Fruit fly (Drosophila melanogaster) whole organism, prepupa: ENCODE data around the gene CG13970.

Source experiments
- Blimp-1 ChIP-seq: fragments of 200-800 bp; sonication (Bioruptor generic); optimal IDR thresholded peaks from 3 replicates; lab custom pipeline; 2017; ENCODE audit warnings: missing biosample characterization, missing genetic modification characterization, mild to moderate bottlenecking, moderate library complexity, missing genetic modification reagents
- CG10631 ChIP-seq: fragments of 200-800 bp; sonication (Bioruptor generic); optimal IDR thresholded peaks from 2 replicates; lab custom pipeline; 2016; ENCODE audit warnings: missing biosample characterization, missing genetic modification characterization
- CG10669 ChIP-seq: fragments of 200-800 bp; sonication (Bioruptor generic); optimal IDR thresholded peaks from 3 replicates; lab custom pipeline; 2018; ENCODE audit warnings: missing biosample characterization, mild to moderate bottlenecking, missing genetic modification characterization, moderate library complexity
- CG11294 ChIP-seq: fragments of 200-800 bp; sonication (Bioruptor generic); IDR thresholded peaks from 2 replicates; pipeline ENCODE4 v1.3.6; 2022; ENCODE audit warnings: missing biosample characterization, missing genetic modification characterization
- CG11762 ChIP-seq: fragments of 200-800 bp; sonication (Bioruptor generic); optimal IDR thresholded peaks from 3 replicates; lab custom pipeline; 2016; ENCODE audit warnings: missing biosample characterization, missing genetic modification characterization; ENCODE audit not compliant: insufficient read depth
- CG16779 ChIP-seq: fragments of 200-800 bp; sonication (Bioruptor generic); optimal IDR thresholded peaks from 3 replicates; lab custom pipeline; 2017; ENCODE audit warnings: missing biosample characterization, mild to moderate bottlenecking, missing genetic modification characterization
- CG3032 ChIP-seq: fragments of 200-800 bp; optimal IDR thresholded peaks from 2 replicates; lab custom pipeline; 2019; ENCODE audit warnings: missing biosample characterization, mild to moderate bottlenecking, missing genetic modification characterization, moderate library complexity
- CG31627 ChIP-seq: fragments of 200-800 bp; sonication (Bioruptor generic); optimal IDR thresholded peaks from 3 replicates; lab custom pipeline; 2016; ENCODE audit warnings: missing biosample characterization, missing genetic modification characterization
- CG34406 ChIP-seq: fragments of 200-800 bp; sonication (Bioruptor generic); optimal IDR thresholded peaks from 3 replicates; lab custom pipeline; 2016; ENCODE audit warnings: missing biosample characterization, missing genetic modification characterization
- CG3919 ChIP-seq: fragments of 200-800 bp; sonication (Bioruptor generic); optimal IDR thresholded peaks from 3 replicates; lab custom pipeline; 2016; ENCODE audit warnings: missing biosample characterization, missing genetic modification characterization
- CG4318 ChIP-seq: fragments of 200-800 bp; sonication (Bioruptor generic); optimal IDR thresholded peaks from 3 replicates; lab custom pipeline; 2017; ENCODE audit warnings: missing biosample characterization, mild to moderate bottlenecking, missing genetic modification characterization
- CG6163 ChIP-seq: fragments of 200-800 bp; sonication (Bioruptor generic); IDR thresholded peaks from 3 replicates; pipeline ENCODE4 v1.3.6; 2022; ENCODE audit warnings: missing biosample characterization, missing genetic modification characterization
- CG6276 ChIP-seq: fragments of 200-800 bp; sonication (Bioruptor generic); optimal IDR thresholded peaks from 2 replicates; lab custom pipeline; 2017; ENCODE audit warnings: missing biosample characterization, mild to moderate bottlenecking, missing genetic modification characterization
- CG6792 ChIP-seq: fragments of 200-800 bp; sonication (Bioruptor generic); optimal IDR thresholded peaks from 3 replicates; lab custom pipeline; 2016; ENCODE audit warnings: missing biosample characterization, missing genetic modification characterization
- CG6808 ChIP-seq: fragments of 200-800 bp; sonication (Bioruptor generic); optimal IDR thresholded peaks from 3 replicates; lab custom pipeline; 2017; ENCODE audit warnings: missing biosample characterization, missing genetic modification characterization, mild to moderate bottlenecking, moderate library complexity, missing genetic modification reagents
- CG6854 ChIP-seq: fragments of 200-800 bp; sonication (Bioruptor generic); optimal IDR thresholded peaks from 2 replicates; lab custom pipeline; 2017; ENCODE audit warnings: missing biosample characterization, mild to moderate bottlenecking, missing genetic modification characterization
- CG8119 ChIP-seq: fragments of 200-800 bp; sonication (Bioruptor generic); IDR thresholded peaks from 3 replicates; pipeline ENCODE4 v1.3.6; 2022; ENCODE audit warnings: missing biosample characterization, missing genetic modification characterization
- CG8319 ChIP-seq: fragments of 200-800 bp; sonication (Bioruptor generic); optimal IDR thresholded peaks from 3 replicates; lab custom pipeline; 2016; ENCODE audit warnings: missing biosample characterization, missing genetic modification characterization
- CG8632 ChIP-seq: fragments of 200-800 bp; sonication (Bioruptor generic); optimal IDR thresholded peaks from 3 replicates; lab custom pipeline; 2016; ENCODE audit warnings: missing biosample characterization, missing genetic modification characterization
- CG9139 ChIP-seq: fragments of 200-800 bp; sonication (Bioruptor generic); optimal IDR thresholded peaks from 3 replicates; lab custom pipeline; 2017; ENCODE audit warnings: missing biosample characterization, mild to moderate bottlenecking, missing genetic modification characterization
- Eip75B ChIP-seq: fragments of 200-800 bp; sonication (Bioruptor generic); optimal IDR thresholded peaks from 3 replicates; lab custom pipeline; 2016; ENCODE audit warnings: missing biosample characterization, missing genetic modification characterization
- Eip78C ChIP-seq: fragments of 200-800 bp; sonication (Bioruptor generic); peaks from one replicate; lab custom pipeline; 2016; ENCODE audit warnings: missing biosample characterization, missing genetic modification characterization
- Eip93F ChIP-seq: fragments of 200-800 bp; sonication (Bioruptor generic); optimal IDR thresholded peaks from 2 replicates; lab custom pipeline; 2016; ENCODE audit warnings: missing biosample characterization, mild to moderate bottlenecking, missing genetic modification characterization
- Ets21C ChIP-seq: fragments of 200-800 bp; sonication (Bioruptor generic); optimal IDR thresholded peaks from 3 replicates; lab custom pipeline; 2016; ENCODE audit warnings: missing biosample characterization, missing genetic modification characterization
- Gug ChIP-seq: fragments of 200-800 bp; sonication (Bioruptor generic); IDR thresholded peaks from 2 replicates; pipeline ENCODE4 v1.3.6; 2022; ENCODE audit warnings: missing biosample characterization, missing genetic modification characterization
- Hr38 ChIP-seq: sonication (Bioruptor generic); optimal IDR thresholded peaks from 2 replicates; lab custom pipeline; 2016; ENCODE audit warnings: missing biosample characterization, missing genetic modification characterization
- Lpt ChIP-seq: fragments of 200-800 bp; sonication (Bioruptor generic); optimal IDR thresholded peaks from 3 replicates; lab custom pipeline; 2016; ENCODE audit warnings: missing biosample characterization, missing genetic modification characterization
- Met ChIP-seq: fragments of 200-800 bp; sonication (Bioruptor generic); optimal IDR thresholded peaks from 3 replicates; lab custom pipeline; 2016; ENCODE audit warnings: missing biosample characterization, missing genetic modification characterization
- OdsH ChIP-seq: fragments of 200-800 bp; sonication (Bioruptor generic); optimal IDR thresholded peaks from 3 replicates; lab custom pipeline; 2016; ENCODE audit warnings: missing biosample characterization, missing genetic modification characterization
- Smox ChIP-seq: fragments of 200-800 bp; sonication (Bioruptor generic); optimal IDR thresholded peaks from 3 replicates; lab custom pipeline; 2016; ENCODE audit warnings: missing biosample characterization, missing genetic modification characterization
- Sox102F ChIP-seq: fragments of 200-800 bp; sonication (Bioruptor generic); optimal IDR thresholded peaks from 2 replicates; lab custom pipeline; 2016; ENCODE audit warnings: missing biosample characterization, mild to moderate bottlenecking, missing genetic modification characterization
- Sox14 ChIP-seq: fragments of 200-800 bp; sonication (Bioruptor generic); optimal IDR thresholded peaks from 3 replicates; lab custom pipeline; 2016; ENCODE audit warnings: missing biosample characterization, missing genetic modification characterization
- Sox15 ChIP-seq: fragments of 200-800 bp; sonication (Bioruptor generic); optimal IDR thresholded peaks from 3 replicates; lab custom pipeline; 2016; ENCODE audit warnings: missing biosample characterization, missing genetic modification characterization
- cyc ChIP-seq: fragments of 200-800 bp; sonication (Bioruptor generic); optimal IDR thresholded peaks from 3 replicates; lab custom pipeline; 2016; ENCODE audit warnings: missing biosample characterization, missing genetic modification characterization
- dac ChIP-seq: fragments of 200-800 bp; sonication (Bioruptor generic); optimal IDR thresholded peaks from 2 replicates; lab custom pipeline; 2017; ENCODE audit warnings: missing biosample characterization, mild to moderate bottlenecking, missing genetic modification characterization
- eg ChIP-seq: fragments of 200-800 bp; sonication (Bioruptor generic); IDR thresholded peaks from 3 replicates; pipeline ENCODE4 v1.3.6; 2022; ENCODE audit warnings: missing biosample characterization, missing genetic modification characterization
- esn ChIP-seq: fragments of 200-800 bp; sonication (Bioruptor generic); optimal IDR thresholded peaks from 2 replicates; lab custom pipeline; 2016; ENCODE audit warnings: missing biosample characterization, mild to moderate bottlenecking, missing genetic modification characterization, moderate library complexity
- fd85E ChIP-seq: fragments of 200-800 bp; sonication (Bioruptor generic); optimal IDR thresholded peaks from 3 replicates; lab custom pipeline; 2016; ENCODE audit warnings: missing biosample characterization, missing genetic modification characterization
- fkh ChIP-seq: fragments of 200-800 bp; sonication (Bioruptor generic); optimal IDR thresholded peaks from 3 replicates; lab custom pipeline; 2017; ENCODE audit warnings: missing biosample characterization, mild to moderate bottlenecking, missing genetic modification characterization, moderate library complexity
- lz ChIP-seq: fragments of 200-800 bp; sonication (Bioruptor generic); optimal IDR thresholded peaks from 3 replicates; lab custom pipeline; 2016; ENCODE audit warnings: missing biosample characterization, missing genetic modification characterization
- pdm3 ChIP-seq: fragments of 200-800 bp; sonication (Bioruptor generic); optimal IDR thresholded peaks from 3 replicates; lab custom pipeline; 2016; ENCODE audit warnings: missing biosample characterization, missing genetic modification characterization
- salr ChIP-seq, 2 experiments: fragments of 200-800 bp; sonication (Bioruptor generic); optimal IDR thresholded peaks; 3 replicates each; lab custom pipeline; 2016 to 2018; ENCODE audit warnings: missing biosample characterization in 2 of 2, missing genetic modification characterization in 2 of 2, mild to moderate bottlenecking in 1 of 2
- spab ChIP-seq: fragments of 200-800 bp; sonication (Bioruptor generic); optimal IDR thresholded peaks from 2 replicates; lab custom pipeline; 2017; ENCODE audit warnings: missing biosample characterization, mild to moderate bottlenecking, missing genetic modification characterization, missing genetic modification reagents
- svp ChIP-seq: fragments of 200-800 bp; sonication (Bioruptor generic); peaks from one replicate; lab custom pipeline; 2016; ENCODE audit warnings: missing biosample characterization, missing genetic modification characterization
- topi ChIP-seq: fragments of 200-800 bp; sonication (Bioruptor generic); optimal IDR thresholded peaks from 3 replicates; lab custom pipeline; 2016; ENCODE audit warnings: missing biosample characterization, missing genetic modification characterization
- vri ChIP-seq: fragments of 200-800 bp; sonication (Bioruptor generic); optimal IDR thresholded peaks from 3 replicates; lab custom pipeline; 2016; ENCODE audit warnings: missing biosample characterization, mild to moderate bottlenecking, missing genetic modification characterization

Gene CG13970

dm6 chr2L:20104050-20104449, at the start of gene CG13970:
TSS of gene CG13970 (minus strand) at chr2L:20104150.
- TF ChIP-seq CG8119 (GFP tag; lab: Robert Waterston, UW): no peak
- no peak for TF ChIP-seq lz (GFP tag; lab: Kevin White, UChicago)
- TF ChIP-seq dac (GFP tag; lab: Kevin White, UChicago): no peak
- TF ChIP-seq Sox15 (GFP tag; lab: Kevin White, UChicago): no peak
- TF ChIP-seq CG6854 (GFP tag; lab: Kevin White, UChicago): no peak
- TF ChIP-seq Eip75B (GFP tag; lab: Kevin White, UChicago): no peak
- TF ChIP-seq CG8632: no peak
- no peak for TF ChIP-seq Eip93F (GFP tag; lab: Kevin White, UChicago)
- no peak for TF ChIP-seq CG3032
- no peak for TF ChIP-seq CG16779
- TF ChIP-seq CG34406: no peak
- no peak for TF ChIP-seq CG6792
- no peak for TF ChIP-seq topi
- TF ChIP-seq CG8319 (GFP tag; lab: Kevin White, UChicago): no peak
- no peak for TF ChIP-seq CG6808 (GFP tag; lab: Kevin White, UChicago)
- TF ChIP-seq Met: no peak
- TF ChIP-seq Smox (GFP tag; lab: Kevin White, UChicago): no peak
- TF ChIP-seq spab (GFP tag; lab: Kevin White, UChicago): no peak

- peak; percentile 47 for TF ChIP-seq Eip78C (GFP tag; lab: Kevin White, UChicago)
- TF ChIP-seq CG3919 (GFP tag; lab: Kevin White, UChicago): no peak
- TF ChIP-seq eg (GFP tag; lab: Robert Waterston, UW): peak; percentile 32; the same call in 1 of the 3 replicates
- TF ChIP-seq Gug (GFP tag; lab: Robert Waterston, UW): no peak
- peak; percentile 13 for TF ChIP-seq svp
Observed at dm6 chr2L:20148368-20148767, 44.4 kb upstream of the CG13970 start.

DNA sequence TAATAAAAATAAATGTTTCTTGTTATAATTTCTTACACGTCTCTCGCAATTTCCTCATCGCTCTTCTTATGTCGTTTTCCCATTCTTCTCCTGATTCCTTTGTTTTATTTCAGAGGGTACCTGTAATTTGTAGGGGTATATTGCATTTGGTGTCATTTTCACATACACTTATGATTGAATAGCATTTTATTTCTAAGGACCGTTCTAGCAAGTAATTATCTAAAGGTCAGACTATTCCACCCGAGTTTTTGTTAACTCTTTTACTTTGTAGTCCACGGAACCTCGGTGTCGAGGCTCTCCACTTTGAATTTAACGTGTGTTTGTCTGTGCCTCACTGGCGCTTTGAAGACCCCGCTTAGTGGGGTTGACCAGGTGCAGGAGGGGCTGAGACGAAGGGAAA, 42.3 kb upstream of the CG13970 start:
- TF ChIP-seq cyc (GFP tag; lab: Kevin White, UChicago) (peak; percentile 28), CG11294 (GFP tag; lab: Robert Waterston, UW) (no peak), Ets21C (GFP tag; lab: Kevin White, UChicago) (no peak), Lpt (GFP tag; lab: Kevin White, UChicago) (no peak), CG6276 (GFP tag; lab: Kevin White, UChicago) (no peak), salr (GFP tag; optimal IDR thresholded peaks at IDR 0.05; lab: Kevin White, UChicago) (peak in 1 of 2 experiments; percentile 6), Met (peak; percentile 43), Smox (GFP tag; lab: Kevin White, UChicago) (peak; percentile 32), CG11762 (GFP tag; lab: Kevin White, UChicago) (no peak), vri (GFP tag; lab: Kevin White, UChicago) (no peak), CG34406 (peak; percentile 31), CG31627 (GFP tag; lab: Kevin White, UChicago) (peak; percentile 45), eg (GFP tag; lab: Robert Waterston, UW) (0 out of 3 replicates have a peak, but pooled peaks have one; percentile 7), Sox15 (GFP tag; lab: Kevin White, UChicago) (peak; percentile 17), CG6808 (GFP tag; lab: Kevin White, UChicago) (peak; percentile 9), Hr38 (GFP tag; lab: Kevin White, UChicago) (no peak), pdm3 (GFP tag; lab: Kevin White, UChicago) (peak; percentile 55), CG6854 (GFP tag; lab: Kevin White, UChicago) (no peak), CG4318 (GFP tag; lab: Kevin White, UChicago) (no peak), Blimp-1 (no peak), CG16779 (no peak), OdsH (peak; percentile 38), Sox102F (GFP tag; lab: Kevin White, UChicago) (peak; percentile 29), dac (GFP tag; lab: Kevin White, UChicago) (no peak), CG10669 (GFP tag; lab: Kevin White, UChicago) (peak; percentile 47), Gug (GFP tag; lab: Robert Waterston, UW) (no peak), CG3032 (peak; percentile 51), CG6792 (peak; percentile 24), CG9139 (no peak), CG6163 (GFP tag; lab: Robert Waterston, UW) (peak; percentile 57; the same call in 2 of the 3 replicates), CG8632 (peak; percentile 28), fkh (GFP tag; lab: Kevin White, UChicago) (no peak), fd85E (GFP tag; lab: Kevin White, UChicago) (no peak), esn (GFP tag; lab: Kevin White, UChicago) (no peak), Eip93F (GFP tag; lab: Kevin White, UChicago) (no peak), lz (GFP tag; lab: Kevin White, UChicago) (peak; percentile 49), CG10631 (GFP tag; lab: Kevin White, UChicago) (peak; percentile 52), Sox14 (GFP tag; lab: Kevin White, UChicago) (peak; percentile 42), Eip75B (GFP tag; lab: Kevin White, UChicago) (peak; percentile 55), topi (peak; percentile 13), Eip78C (GFP tag; lab: Kevin White, UChicago) (peak; percentile 82)
